Worm (Caenorhabditis elegans) whole organism, L4 larva: ENCODE results near the gene ethe-1.

Experiments used
- lim-7 ChIP-seq: fragments of 200-800 bp; sonication (Bioruptor generic); IDR thresholded peaks from 2 replicates; pipeline ENCODE4 v1.3.6; 2022; ENCODE audit warnings: missing genetic modification characterization, missing compliant biosample characterization
- nhr-11 ChIP-seq: fragments of 150-350 bp; optimal IDR thresholded peaks from 2 replicates; lab custom pipeline; 2014; ENCODE audit warnings: missing biosample characterization, missing genetic modification characterization
- pqm-1 ChIP-seq: sonication (generic microtip); optimal IDR thresholded peaks from 2 replicates; lab custom pipeline; 2017; ENCODE audit warnings: missing biosample characterization, missing genetic modification characterization
- rbr-2 ChIP-seq: sonication (generic microtip); optimal IDR thresholded peaks from 2 replicates; lab custom pipeline; 2016; ENCODE audit warnings: missing genotype, missing genetic modification characterization, missing compliant biosample characterization
- spr-3 ChIP-seq: fragments of 200-800 bp; sonication (Bioruptor generic); optimal IDR thresholded peaks from 2 replicates; lab custom pipeline; 2018; ENCODE audit warnings: mild to moderate bottlenecking, missing genetic modification characterization, missing compliant biosample characterization
- tag-97 ChIP-seq: fragments of 200-800 bp; sonication (Bioruptor generic); IDR thresholded peaks from 2 replicates; pipeline ENCODE4 v1.3.6; 2022; ENCODE audit warnings: missing genetic modification characterization, missing compliant biosample characterization
- unc-62 ChIP-seq, 3 experiments: fragments of 150-350 bp in 1 of 3; sonication (generic microtip); optimal IDR thresholded peaks in 2 of 3; peaks in 1 of 3; 1 replicate in 1 of 3; 2 replicates in 2 of 3; lab custom pipeline; 2014 to 2017; ENCODE audit warnings: missing biosample characterization in 3 of 3, missing genetic modification characterization in 3 of 3, missing genetic modification reagents in 3 of 3, missing genotype in 1 of 3

DNA sequence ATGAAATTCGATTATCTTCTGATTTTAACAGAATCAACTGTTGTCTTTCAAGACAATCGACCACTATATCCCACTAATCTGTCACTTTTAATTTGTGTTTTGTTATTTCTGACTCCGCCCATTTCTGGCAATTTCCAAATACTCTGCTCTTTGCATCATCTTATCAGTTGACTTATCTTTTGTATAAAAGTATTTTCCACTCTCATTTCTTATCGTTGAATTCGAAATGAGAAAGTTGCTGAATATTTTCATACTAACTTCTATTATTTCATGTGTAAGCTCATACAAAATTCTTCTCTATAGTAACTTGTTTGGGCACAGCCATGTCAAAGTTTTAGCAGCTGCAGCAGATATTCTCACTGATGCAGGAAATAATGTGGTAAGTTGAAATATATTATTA lies 8.5 kb downstream of the ethe-1 start, which contains the start of gene ugt-21:
- no peak for TF ChIP-seq lim-7
- no peak for TF ChIP-seq unc-62 (GFP tag; optimal IDR thresholded peaks at IDR 0.05 in 1 of 2; lab: Kevin White, UChicago)
- no peak for TF ChIP-seq unc-62 (tag; optimal IDR thresholded peaks at IDR 0.05; lab: Kevin White, UChicago)
- TF ChIP-seq spr-3, result no peak
- no peak for TF ChIP-seq pqm-1 (tag; lab: Kevin White, UChicago)
- TF ChIP-seq tag-97 (GFP tag; lab: Robert Waterston, UW), result no peak
- no peak for TF ChIP-seq nhr-11 (tag; lab: Kevin White, UChicago)
- no peak for TF ChIP-seq rbr-2
